Fruit fly (Drosophila melanogaster) whole organism, embryonic: Measurements from ENCODE around the gene xmas.

Experiments used
- Abd-B ChIP-seq: fragments of 200-800 bp; sonication (Bioruptor generic); optimal IDR thresholded peaks from 2 replicates; lab custom pipeline; 2018; ENCODE audit warnings: missing biosample characterization, mild to moderate bottlenecking, missing genetic modification characterization, moderate library complexity
- Aef1 ChIP-seq: fragments of 200-800 bp; sonication (Bioruptor generic); IDR thresholded peaks from 3 replicates; pipeline ENCODE4 v1.3.6; 2022; ENCODE audit warnings: missing biosample characterization, missing genetic modification characterization
- CG10209 ChIP-seq: fragments of 200-800 bp; sonication (Bioruptor generic); optimal IDR thresholded peaks from 3 replicates; lab custom pipeline; 2017; ENCODE audit warnings: missing biosample characterization, mild to moderate bottlenecking, missing genetic modification characterization, missing genetic modification reagents
- CG10959 ChIP-seq: fragments of 200-800 bp; sonication (Bioruptor generic); IDR thresholded peaks from 2 replicates; pipeline ENCODE4 v1.3.6; 2022; ENCODE audit warnings: missing biosample characterization, missing genetic modification characterization
- CG11456 ChIP-seq: fragments of 200-800 bp; sonication (Bioruptor generic); IDR thresholded peaks from 3 replicates; pipeline ENCODE4 v1.3.6; 2022; ENCODE audit warnings: missing biosample characterization, missing genetic modification characterization
- CG12219 ChIP-seq: fragments of 200-800 bp; sonication (Bioruptor generic); optimal IDR thresholded peaks from 3 replicates; lab custom pipeline; 2018; ENCODE audit warnings: missing biosample characterization, mild to moderate bottlenecking, missing genetic modification characterization
- CG12236 ChIP-seq: fragments of 200-800 bp; sonication (Bioruptor generic); optimal IDR thresholded peaks from 2 replicates; lab custom pipeline; 2016; ENCODE audit warnings: missing biosample characterization, missing genetic modification characterization
- CG12769 ChIP-seq: fragments of 200-800 bp; sonication (Bioruptor generic); optimal IDR thresholded peaks from 2 replicates; lab custom pipeline; 2019; ENCODE audit warnings: missing biosample characterization, mild to moderate bottlenecking, missing genetic modification characterization, moderate library complexity
- CG13894 ChIP-seq: fragments of 200-800 bp; sonication (Bioruptor generic); optimal IDR thresholded peaks from 3 replicates; lab custom pipeline; 2018; ENCODE audit warnings: missing biosample characterization, mild to moderate bottlenecking, missing genetic modification characterization, moderate library complexity
- CG14014 ChIP-seq: fragments of 200-800 bp; sonication (Bioruptor generic); IDR thresholded peaks from 2 replicates; pipeline ENCODE4 v1.3.6; 2022; ENCODE audit warnings: missing biosample characterization, missing genetic modification characterization
- CG16779 ChIP-seq: fragments of 200-800 bp; sonication (Bioruptor generic); IDR thresholded peaks from 2 replicates; pipeline ENCODE4 v1.3.6; 2022; ENCODE audit warnings: missing biosample characterization, missing genetic modification characterization
- CG17802 ChIP-seq: fragments of 200-800 bp; sonication (Bioruptor generic); optimal IDR thresholded peaks from 2 replicates; lab custom pipeline; 2018; ENCODE audit warnings: missing biosample characterization, mild to moderate bottlenecking, missing genetic modification characterization, moderate library complexity
- CG1792 ChIP-seq: fragments of 200-800 bp; sonication (Bioruptor generic); optimal IDR thresholded peaks from 2 replicates; lab custom pipeline; 2016; ENCODE audit warnings: missing biosample characterization, missing genetic modification characterization
- CG18476 ChIP-seq: fragments of 200-800 bp; sonication (Bioruptor generic); optimal IDR thresholded peaks from 2 replicates; lab custom pipeline; 2016; ENCODE audit warnings: missing biosample characterization, mild to moderate bottlenecking, missing genetic modification characterization
- CG32532 ChIP-seq: fragments of 200-800 bp; sonication (Bioruptor generic); IDR thresholded peaks from 2 replicates; pipeline ENCODE4 v1.3.6; 2022; ENCODE audit warnings: missing biosample characterization, missing genetic modification characterization
- CG3847 ChIP-seq: fragments of 200-800 bp; sonication (Bioruptor generic); IDR thresholded peaks from 2 replicates; pipeline ENCODE4 v1.3.6; 2022; ENCODE audit warnings: missing biosample characterization, missing genetic modification characterization
- CG4617 ChIP-seq: fragments of 200-800 bp; sonication (Bioruptor generic); optimal IDR thresholded peaks from 3 replicates; lab custom pipeline; 2016; ENCODE audit warnings: missing biosample characterization, missing genetic modification characterization, borderline replicate concordance
- CG4707 ChIP-seq: fragments of 200-800 bp; sonication (Bioruptor generic); optimal IDR thresholded peaks from 2 replicates; lab custom pipeline; 2018; ENCODE audit warnings: missing biosample characterization, mild to moderate bottlenecking, missing genetic modification characterization, moderate library complexity
- CG8089 ChIP-seq: fragments of 200-800 bp; sonication (Bioruptor generic); optimal IDR thresholded peaks from 3 replicates; lab custom pipeline; 2016; ENCODE audit warnings: missing biosample characterization, missing genetic modification characterization
- CG9817 ChIP-seq: fragments of 200-800 bp; sonication (Bioruptor generic); optimal IDR thresholded peaks from 2 replicates; lab custom pipeline; 2018; ENCODE audit warnings: missing biosample characterization, mild to moderate bottlenecking, missing genetic modification characterization, moderate library complexity
- D ChIP-seq, 2 experiments: fragments of 200-800 bp in 1 of 2; fragments of >200 bp in 1 of 2; sonication (Bioruptor generic) in 1 of 2; optimal IDR thresholded peaks; 2 replicates in 1 of 2; 3 replicates in 1 of 2; lab custom pipeline; 2017; ENCODE audit warnings: mild to moderate bottlenecking in 1 of 2, missing biosample characterization in 1 of 2, missing genetic modification characterization in 1 of 2, missing genetic modification reagents in 1 of 2
- Dbx ChIP-seq: fragments of 200-800 bp; sonication (Bioruptor generic); IDR thresholded peaks from 3 replicates; pipeline ENCODE4 v1.3.6; 2022; ENCODE audit warnings: missing biosample characterization, missing genetic modification characterization
- Dip3 ChIP-seq: fragments of 200-800 bp; sonication (Bioruptor generic); optimal IDR thresholded peaks from 3 replicates; lab custom pipeline; 2016; ENCODE audit warnings: missing biosample characterization, missing genetic modification characterization
- Drgx ChIP-seq: fragments of 200-800 bp; sonication (Bioruptor generic); IDR thresholded peaks from 2 replicates; pipeline ENCODE4 v1.3.6; 2022; ENCODE audit warnings: missing biosample characterization, missing genetic modification characterization
- H15 ChIP-seq: fragments of 200-800 bp; sonication (Bioruptor generic); IDR thresholded peaks from 3 replicates; pipeline ENCODE4 v1.3.6; 2022; ENCODE audit warnings: missing biosample characterization, missing genetic modification characterization
- HHEX ChIP-seq: fragments of 200-800 bp; sonication (Bioruptor generic); optimal IDR thresholded peaks from 3 replicates; lab custom pipeline; 2017; ENCODE audit warnings: missing biosample characterization, mild to moderate bottlenecking, missing genetic modification characterization, missing genetic modification reagents
- Kr ChIP-seq: fragments of 200-800 bp; sonication (Bioruptor generic); optimal IDR thresholded peaks from 2 replicates; lab custom pipeline; 2017; ENCODE audit warnings: missing biosample characterization, mild to moderate bottlenecking, missing genetic modification characterization
- Lim3 ChIP-seq: fragments of 200-800 bp; sonication (Bioruptor generic); IDR thresholded peaks from 2 replicates; pipeline ENCODE4 v1.3.6; 2022; ENCODE audit warnings: missing biosample characterization, missing genetic modification characterization
- MBD-R2 ChIP-seq: fragments of 200-800 bp; sonication (Bioruptor generic); IDR thresholded peaks from 2 replicates; pipeline ENCODE4 v1.3.6; 2022; ENCODE audit warnings: missing biosample characterization, missing genetic modification characterization
- MESR4 ChIP-seq: fragments of 200-800 bp; sonication (Bioruptor generic); optimal IDR thresholded peaks from 2 replicates; lab custom pipeline; 2018; ENCODE audit warnings: missing biosample characterization, mild to moderate bottlenecking, missing genetic modification characterization, moderate library complexity
- MTF-1 ChIP-seq: fragments of 200-800 bp; sonication (Bioruptor generic); optimal IDR thresholded peaks from 2 replicates; lab custom pipeline; 2018; ENCODE audit warnings: missing biosample characterization, mild to moderate bottlenecking, missing genetic modification characterization, borderline replicate concordance
- PHDP ChIP-seq: fragments of 200-800 bp; sonication (Bioruptor generic); optimal IDR thresholded peaks from 3 replicates; lab custom pipeline; 2018; ENCODE audit warnings: missing biosample characterization, mild to moderate bottlenecking, missing genetic modification characterization, moderate library complexity
- crc ChIP-seq: fragments of 200-800 bp; sonication (Bioruptor generic); optimal IDR thresholded peaks from 2 replicates; lab custom pipeline; 2016; ENCODE audit warnings: missing biosample characterization, missing genetic modification characterization
- danr ChIP-seq: fragments of 200-800 bp; sonication (Bioruptor generic); IDR thresholded peaks from 2 replicates; pipeline ENCODE4 v1.3.6; 2022; ENCODE audit warnings: missing biosample characterization, missing genetic modification characterization
- dati ChIP-seq: fragments of 200-800 bp; sonication (Bioruptor generic); IDR thresholded peaks from 2 replicates; pipeline ENCODE4 v1.3.6; 2022; ENCODE audit warnings: missing biosample characterization, missing genetic modification characterization
- exex ChIP-seq: fragments of 200-800 bp; sonication (Bioruptor generic); optimal IDR thresholded peaks from 4 replicates; lab custom pipeline; 2018; ENCODE audit warnings: missing biosample characterization, mild to moderate bottlenecking, missing genetic modification characterization, moderate library complexity
- fd64A ChIP-seq: fragments of 200-800 bp; sonication (Bioruptor generic); optimal IDR thresholded peaks from 3 replicates; lab custom pipeline; 2018; ENCODE audit warnings: missing biosample characterization, mild to moderate bottlenecking, missing genetic modification characterization
- gcm2 ChIP-seq: fragments of 200-800 bp; sonication (Bioruptor generic); optimal IDR thresholded peaks from 2 replicates; lab custom pipeline; 2016; ENCODE audit warnings: missing biosample characterization, missing genetic modification characterization
- h ChIP-seq: fragments of >200 bp; optimal IDR thresholded peaks from 2 replicates; lab custom pipeline; 2017
- ind ChIP-seq: fragments of 200-800 bp; sonication (Bioruptor generic); optimal IDR thresholded peaks from 3 replicates; lab custom pipeline; 2016; ENCODE audit warnings: missing biosample characterization, missing genetic modification characterization
- jumu ChIP-seq: fragments of 200-800 bp; sonication (Bioruptor generic); optimal IDR thresholded peaks from 3 replicates; lab custom pipeline; 2016; ENCODE audit warnings: missing biosample characterization, missing genetic modification characterization
- mam ChIP-seq: fragments of 200-800 bp; sonication (Bioruptor generic); optimal IDR thresholded peaks from 3 replicates; lab custom pipeline; 2016; ENCODE audit warnings: missing biosample characterization, missing genetic modification characterization
- p53 ChIP-seq: fragments of 200-800 bp; sonication (Bioruptor generic); optimal IDR thresholded peaks from 2 replicates; lab custom pipeline; 2016; ENCODE audit warnings: missing biosample characterization, missing genetic modification characterization
- sd ChIP-seq: fragments of 200-800 bp; sonication (Bioruptor generic); optimal IDR thresholded peaks from 3 replicates; lab custom pipeline; 2018; ENCODE audit warnings: missing biosample characterization, mild to moderate bottlenecking, missing genetic modification characterization, moderate library complexity
- sens ChIP-seq: fragments of 200-800 bp; sonication (Bioruptor generic); peaks from one replicate; lab custom pipeline; 2016; ENCODE audit warnings: missing biosample characterization, missing genetic modification characterization
- sna ChIP-seq: fragments of 200-800 bp; sonication (Bioruptor generic); IDR thresholded peaks from 2 replicates; pipeline ENCODE4 v1.3.6; 2022; ENCODE audit warnings: missing biosample characterization, missing genetic modification characterization; ENCODE audit not compliant: partially characterized antibody
- tap ChIP-seq: fragments of 200-800 bp; optimal IDR thresholded peaks from 3 replicates; lab custom pipeline; 2019; ENCODE audit warnings: missing biosample characterization, mild to moderate bottlenecking, missing genetic modification characterization, moderate library complexity
- tll ChIP-seq, 2 experiments: fragments of 200-800 bp in 1 of 2; fragments of >200 bp in 1 of 2; sonication (Bioruptor generic) in 1 of 2; optimal IDR thresholded peaks; 2 replicates each; lab custom pipeline; 2017 to 2019; ENCODE audit warnings: missing biosample characterization in 2 of 2, missing genetic modification characterization in 2 of 2, mild to moderate bottlenecking in 1 of 2, moderate library complexity in 1 of 2
- trem ChIP-seq: fragments of 200-800 bp; optimal IDR thresholded peaks from 3 replicates; lab custom pipeline; 2019; ENCODE audit warnings: missing biosample characterization, mild to moderate bottlenecking, missing genetic modification characterization, moderate library complexity
- tx ChIP-seq: fragments of 200-800 bp; sonication (Bioruptor generic); optimal IDR thresholded peaks from 2 replicates; lab custom pipeline; 2016; ENCODE audit warnings: missing biosample characterization, missing genetic modification characterization
- zfh1 ChIP-seq: fragments of 200-800 bp; sonication (Bioruptor generic); IDR thresholded peaks from 3 replicates; pipeline ENCODE4 v1.3.6; 2022; ENCODE audit warnings: missing biosample characterization, missing genetic modification characterization

Gene xmas

DNA sequence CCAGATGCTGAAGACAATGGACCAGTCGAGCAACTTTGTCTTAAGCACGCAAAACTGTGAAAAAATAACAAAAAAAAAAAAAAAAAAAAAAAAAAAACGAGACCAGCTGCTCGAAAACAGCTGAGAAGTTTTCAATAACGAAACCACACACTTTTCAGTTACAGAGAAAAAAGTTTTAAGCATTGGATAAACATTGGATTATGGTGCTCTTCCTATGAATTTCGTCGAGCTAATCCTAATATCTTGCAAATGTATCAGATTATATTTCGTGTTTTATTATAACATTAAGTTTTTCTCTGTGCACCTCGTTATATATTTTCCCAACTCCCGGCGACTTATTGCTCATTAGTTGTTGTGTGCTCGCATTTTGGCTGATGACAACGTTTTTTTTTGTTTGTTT lies 17.4 kb upstream of the xmas start (continued):
- peak; percentile 6 for TF ChIP-seq tx (GFP tag; lab: Kevin White, UChicago)
- peak; percentile 44; the same call in 1 of the 2 replicates for TF ChIP-seq CG3847 (GFP tag; lab: Robert Waterston, UW)
- peak; percentile 29 for TF ChIP-seq tap (tag; lab: Kevin White, UChicago)
- TF ChIP-seq jumu (GFP tag; lab: Kevin White, UChicago), result peak; percentile 4
- no peak for TF ChIP-seq trem (tag; lab: Kevin White, UChicago)
- no peak for TF ChIP-seq MESR4 (GFP tag; lab: Kevin White, UChicago)
- TF ChIP-seq H15, result 0 out of 3 replicates have a peak, but pooled peaks have one; percentile 38
- TF ChIP-seq D (optimal IDR thresholded peaks at IDR 0.05; lab: Kevin White, UChicago), result no peak
- no peak for TF ChIP-seq D (GFP tag; optimal IDR thresholded peaks at IDR 0.05; lab: Kevin White, UChicago)
- TF ChIP-seq CG16779, result no peak
- peak; percentile 54 for TF ChIP-seq ind
- TF ChIP-seq sens (GFP tag; lab: Kevin White, UChicago), result peak; percentile 83
- peak; percentile 61; the same call in 2 of the 3 replicates for TF ChIP-seq Dbx (GFP tag; lab: Robert Waterston, UW)
- no peak for TF ChIP-seq CG4617 (GFP tag; lab: Kevin White, UChicago)
- TF ChIP-seq zfh1 (GFP tag; lab: Robert Waterston, UW), result no peak
- peak; percentile 36 for TF ChIP-seq HHEX (GFP tag; lab: Kevin White, UChicago)
- peak; percentile 51 for TF ChIP-seq PHDP (tag; lab: Kevin White, UChicago)
- peak; percentile 35 for TF ChIP-seq CG9817
- no peak for TF ChIP-seq Kr (GFP tag; lab: Kevin White, UChicago)
- TF ChIP-seq CG10209, result peak; percentile 30
- peak; percentile 25 for TF ChIP-seq sd
- peak; percentile 57 for TF ChIP-seq CG14014 (GFP tag; lab: Robert Waterston, UW)
- no peak for TF ChIP-seq sna
- no peak for TF ChIP-seq CG1792 (GFP tag; lab: Kevin White, UChicago)
- TF ChIP-seq Lim3 (GFP tag; lab: Robert Waterston, UW), result no peak
- no peak for TF ChIP-seq CG17802 (tag; lab: Kevin White, UChicago)
- peak; percentile 71 for TF ChIP-seq CG32532
- TF ChIP-seq Drgx, result peak; percentile 60
- TF ChIP-seq CG12236 (GFP tag; lab: Kevin White, UChicago), result no peak
- no peak for TF ChIP-seq exex
- no peak for TF ChIP-seq crc (GFP tag; lab: Kevin White, UChicago)
- TF ChIP-seq tll (GFP tag; optimal IDR thresholded peaks at IDR 0.05; lab: Kevin White, UChicago), result no peak
- peak; percentile 25 for TF ChIP-seq Abd-B (GFP tag; lab: Kevin White, UChicago)
- TF ChIP-seq CG8089 (GFP tag; lab: Kevin White, UChicago), result peak; percentile 26
- TF ChIP-seq fd64A (GFP tag; lab: Kevin White, UChicago), result no peak
- TF ChIP-seq CG12769 (tag; lab: Kevin White, UChicago), result peak; percentile 32
- peak; percentile 24 for TF ChIP-seq CG12219 (GFP tag; lab: Kevin White, UChicago)
- TF ChIP-seq dati (GFP tag; lab: Robert Waterston, UW), result no peak
- no peak for TF ChIP-seq CG10959 (GFP tag; lab: Robert Waterston, UW)
- no peak for TF ChIP-seq h (lab: Kevin White, UChicago)
- peak; percentile 36 for TF ChIP-seq CG13894 (tag; lab: Kevin White, UChicago)
- 0 out of 2 replicates have a peak, but pooled peaks have one; percentile 6 for TF ChIP-seq danr (GFP tag; lab: Robert Waterston, UW)
- no peak; the same call in 1 of the 2 replicates for TF ChIP-seq MBD-R2 (GFP tag; lab: Robert Waterston, UW)
- TF ChIP-seq CG4707 (GFP tag; lab: Kevin White, UChicago), result no peak
- no peak for TF ChIP-seq p53
- peak; percentile 11 for TF ChIP-seq gcm2 (GFP tag; lab: Kevin White, UChicago)
- 0 out of 3 replicates have a peak, but pooled peaks have one; percentile 14 for TF ChIP-seq CG11456 (GFP tag; lab: Robert Waterston, UW)
- TF ChIP-seq Aef1 (GFP tag; lab: Robert Waterston, UW), result peak; percentile 43; the same call in 2 of the 3 replicates
- no peak for TF ChIP-seq Dip3
- no peak for TF ChIP-seq MTF-1 (GFP tag; lab: Kevin White, UChicago)
- TF ChIP-seq CG18476 (GFP tag; lab: Kevin White, UChicago), result no peak
- TF ChIP-seq mam (GFP tag; lab: Kevin White, UChicago), result peak; percentile 49
